Fruit fly (Drosophila melanogaster) whole organism, wandering third instar larva: ENCODE results near the gene intr.

Experiments used
- Abd-B ChIP-seq: fragments of >200 bp; optimal IDR thresholded peaks from 2 replicates; lab custom pipeline; 2017; ENCODE audit warnings: missing biosample characterization, missing genetic modification characterization
- CG32264 ChIP-seq: fragments of 200-800 bp; sonication (Bioruptor generic); optimal IDR thresholded peaks from 2 replicates; lab custom pipeline; 2016; ENCODE audit warnings: missing biosample characterization, missing genetic modification characterization
- CG9705 ChIP-seq: fragments of 200-800 bp; sonication (Bioruptor generic); optimal IDR thresholded peaks from 2 replicates; lab custom pipeline; 2018; ENCODE audit warnings: missing biosample characterization, mild to moderate bottlenecking, missing genetic modification characterization
- CrebA ChIP-seq: fragments of 200-800 bp; sonication (Bioruptor generic); optimal IDR thresholded peaks from 2 replicates; lab custom pipeline; 2016; ENCODE audit warnings: missing biosample characterization, mild to moderate bottlenecking, missing genetic modification characterization, borderline replicate concordance
- Dfd ChIP-seq: fragments of >200 bp; optimal IDR thresholded peaks from 2 replicates; lab custom pipeline; 2017; ENCODE audit warnings: missing biosample characterization, missing genetic modification characterization
- Dif ChIP-seq: fragments of 200-275, 200-300 bp; sonication (Bioruptor generic); optimal IDR thresholded peaks from 2 replicates; lab custom pipeline; 2018; ENCODE audit warnings: missing biosample characterization, missing genetic modification characterization; ENCODE audit not compliant: partially characterized antibody
- GATAd ChIP-seq: sonication (Bioruptor generic); optimal IDR thresholded peaks from 2 replicates; lab custom pipeline; 2016; ENCODE audit warnings: missing biosample characterization, missing genetic modification characterization
- HLH106 ChIP-seq: fragments of 200-800 bp; optimal IDR thresholded peaks from 3 replicates; lab custom pipeline; 2019; ENCODE audit warnings: missing biosample characterization, mild to moderate bottlenecking, missing genetic modification characterization, moderate library complexity
- Hnf4 ChIP-seq: fragments of 200-800 bp; sonication (Bioruptor generic); optimal IDR thresholded peaks from 2 replicates; lab custom pipeline; 2016; ENCODE audit warnings: missing biosample characterization, mild to moderate bottlenecking, missing genetic modification characterization
- Hr78 ChIP-seq: fragments of >200 bp; optimal IDR thresholded peaks from 2 replicates; lab custom pipeline; 2017; ENCODE audit warnings: missing biosample characterization, missing genetic modification characterization
- Hr83 ChIP-seq: fragments of 200-300 bp; sonication (Bioruptor generic); optimal IDR thresholded peaks from 2 replicates; lab custom pipeline; 2016; ENCODE audit warnings: missing biosample characterization, mild to moderate bottlenecking, missing genetic modification characterization, moderate library complexity; ENCODE audit not compliant: poor library complexity, severe bottlenecking
- Jra ChIP-seq: sonication (Bioruptor generic); optimal IDR thresholded peaks from 2 replicates; lab custom pipeline; 2016; ENCODE audit warnings: missing biosample characterization, missing genetic modification characterization
- Mio ChIP-seq: sonication (Bioruptor generic); optimal IDR thresholded peaks from 2 replicates; lab custom pipeline; 2016; ENCODE audit warnings: missing biosample characterization, missing genetic modification characterization
- Myc ChIP-seq: fragments of >200 bp; optimal IDR thresholded peaks from 2 replicates; lab custom pipeline; 2017
- N ChIP-seq: fragments of >200 bp; optimal IDR thresholded peaks from 2 replicates; lab custom pipeline; 2018; ENCODE audit warnings: missing biosample characterization, missing external identifiers, missing genetic modification characterization
- OdsH ChIP-seq: fragments of 200-800 bp; sonication (Bioruptor generic); optimal IDR thresholded peaks from 2 replicates; lab custom pipeline; 2016; ENCODE audit warnings: missing biosample characterization, mild to moderate bottlenecking, missing genetic modification characterization
- Rel ChIP-seq, 2 experiments: fragments of 200-800 bp; sonication (Bioruptor generic) in 1 of 2; optimal IDR thresholded peaks; 2 replicates in 1 of 2; 3 replicates in 1 of 2; lab custom pipeline; 2016 to 2019; ENCODE audit warnings: mild to moderate bottlenecking in 2 of 2, missing biosample characterization in 2 of 2, missing genetic modification characterization in 2 of 2, moderate library complexity in 1 of 2
- Sp1 ChIP-seq: fragments of 200-800 bp; sonication (Bioruptor generic); optimal IDR thresholded peaks from 3 replicates; lab custom pipeline; 2019; ENCODE audit warnings: missing biosample characterization, mild to moderate bottlenecking, missing genetic modification characterization, moderate library complexity
- Vsx2 ChIP-seq: fragments of 200-300, 225-300 bp; sonication (Bioruptor generic); optimal IDR thresholded peaks from 2 replicates; lab custom pipeline; 2018; ENCODE audit warnings: missing biosample characterization, missing genetic modification characterization; ENCODE audit not compliant: partially characterized antibody
- br ChIP-seq: fragments of 200-800 bp; sonication (Bioruptor generic); optimal IDR thresholded peaks from 2 replicates; lab custom pipeline; 2016; ENCODE audit warnings: missing biosample characterization, missing genetic modification characterization
- brk ChIP-seq: fragments of 200-800 bp; sonication (Bioruptor generic); optimal IDR thresholded peaks from 2 replicates; lab custom pipeline; 2016; ENCODE audit warnings: missing biosample characterization, mild to moderate bottlenecking, missing genetic modification characterization
- dl ChIP-seq, 2 experiments: fragments of 175-275, 200-275 bp in 1 of 2; fragments of 200-275 bp in 1 of 2; sonication (Bioruptor generic); optimal IDR thresholded peaks; lab custom pipeline; 2018; ENCODE audit warnings: mild to moderate bottlenecking in 2 of 2, missing biosample characterization in 2 of 2, missing genetic modification characterization in 2 of 2, moderate library complexity in 2 of 2; ENCODE audit not compliant: partially characterized antibody in 2 of 2, insufficient read depth in 1 of 2
- dmrt93B ChIP-seq: fragments of 200-800 bp; sonication (Bioruptor generic); optimal IDR thresholded peaks from 2 replicates; lab custom pipeline; 2018; ENCODE audit warnings: missing biosample characterization, mild to moderate bottlenecking, missing genetic modification characterization
- dsf ChIP-seq: sonication (Bioruptor generic); optimal IDR thresholded peaks from 2 replicates; lab custom pipeline; 2016; ENCODE audit warnings: missing biosample characterization, missing genetic modification characterization, borderline replicate concordance
- ey ChIP-seq: fragments of 200-800 bp; sonication (Bioruptor generic); optimal IDR thresholded peaks from 2 replicates; lab custom pipeline; 2016; ENCODE audit warnings: missing biosample characterization, missing genetic modification characterization
- foxo ChIP-seq, 2 experiments: fragments of 200-800 bp; sonication (Bioruptor generic); optimal IDR thresholded peaks; 2 replicates in 1 of 2; 3 replicates in 1 of 2; lab custom pipeline; 2016 to 2017; ENCODE audit warnings: missing biosample characterization in 2 of 2, missing genetic modification characterization in 2 of 2
- fru ChIP-seq: fragments of 200-800 bp; sonication (Bioruptor generic); optimal IDR thresholded peaks from 3 replicates; lab custom pipeline; 2016; ENCODE audit warnings: missing biosample characterization, mild to moderate bottlenecking, missing genetic modification characterization
- h ChIP-seq: fragments of 200-800 bp; sonication (Bioruptor generic); optimal IDR thresholded peaks from 3 replicates; lab custom pipeline; 2016; ENCODE audit warnings: missing biosample characterization, mild to moderate bottlenecking, missing genetic modification characterization
- jim ChIP-seq: fragments of 175-275, 200-325 bp; sonication (Bioruptor generic); optimal IDR thresholded peaks from 2 replicates; lab custom pipeline; 2016; ENCODE audit warnings: missing biosample characterization, mild to moderate bottlenecking, missing genetic modification characterization
- lola ChIP-seq: fragments of >200 bp; optimal IDR thresholded peaks from 2 replicates; lab custom pipeline; 2017; ENCODE audit warnings: missing biosample characterization, missing genetic modification characterization
- pan ChIP-seq: fragments of >200 bp; optimal IDR thresholded peaks from 2 replicates; lab custom pipeline; 2017
- psq ChIP-seq: fragments of 200-800 bp; sonication (Bioruptor generic); optimal IDR thresholded peaks from 3 replicates; lab custom pipeline; 2017; ENCODE audit warnings: missing biosample characterization, mild to moderate bottlenecking, missing genetic modification characterization, moderate library complexity
- rgr ChIP-seq: fragments of 200-800 bp; sonication (Bioruptor generic); optimal IDR thresholded peaks from 3 replicates; lab custom pipeline; 2016; ENCODE audit warnings: missing biosample characterization, mild to moderate bottlenecking, missing genetic modification characterization
- sage ChIP-seq: fragments of 200-800 bp; sonication (Bioruptor generic); optimal IDR thresholded peaks from 2 replicates; lab custom pipeline; 2016; ENCODE audit warnings: missing biosample characterization, mild to moderate bottlenecking, missing genetic modification characterization
- sv ChIP-seq: fragments of 200-800 bp; sonication (Bioruptor generic); optimal IDR thresholded peaks from 3 replicates; lab custom pipeline; 2016; ENCODE audit warnings: missing biosample characterization, missing genetic modification characterization
- tai ChIP-seq: sonication (Bioruptor generic); optimal IDR thresholded peaks from 2 replicates; lab custom pipeline; 2016; ENCODE audit warnings: missing biosample characterization, missing genetic modification characterization
- usp ChIP-seq: fragments of >200 bp; optimal IDR thresholded peaks from 2 replicates; lab custom pipeline; 2017; ENCODE audit warnings: missing biosample characterization, missing genetic modification characterization
- woc ChIP-seq: sonication (Bioruptor generic); optimal IDR thresholded peaks from 2 replicates; lab custom pipeline; 2016; ENCODE audit warnings: missing biosample characterization, mild to moderate bottlenecking, missing genetic modification characterization

Gene intr

dm6 chr3R:28831172-28831571 is 40.9 kb downstream of the intr start:
- no peak for TF ChIP-seq usp (GFP tag; lab: Kevin White, UChicago)
- TF ChIP-seq foxo (GFP tag; optimal IDR thresholded peaks at IDR 0.05; lab: Kevin White, UChicago) = peak in 1 of 2 experiments; percentile 21
- peak; percentile 52 for TF ChIP-seq h (GFP tag; lab: Kevin White, UChicago)
- TF ChIP-seq dsf (GFP tag; lab: Kevin White, UChicago) = no peak

- TF ChIP-seq Myc (lab: Kevin White, UChicago) (no peak), Vsx2 (GFP tag; lab: Kevin White, UChicago) (no peak), rgr (no peak), sv (peak; percentile 17), tai (GFP tag; lab: Kevin White, UChicago) (no peak), OdsH (GFP tag; lab: Kevin White, UChicago) (peak; percentile 43), Dif (no peak), brk (GFP tag; lab: Kevin White, UChicago) (no peak), GATAd (no peak), Dfd (GFP tag; lab: Kevin White, UChicago) (no peak), foxo (GFP tag; optimal IDR thresholded peaks at IDR 0.05; lab: Kevin White, UChicago) (peak in 1 of 2 experiments; percentile 55), HLH106 (tag; lab: Kevin White, UChicago) (peak; percentile 66), sage (GFP tag; lab: Kevin White, UChicago) (no peak), Hr83 (GFP tag; lab: Kevin White, UChicago) (peak; percentile 67), lola (GFP tag; lab: Kevin White, UChicago) (no peak), CG9705 (GFP tag; lab: Kevin White, UChicago) (peak; percentile 35), Sp1 (GFP tag; lab: Kevin White, UChicago) (no peak), Hr78 (no peak), Mio (GFP tag; lab: Kevin White, UChicago) (no peak), pan (no peak), Rel (GFP tag; optimal IDR thresholded peaks at IDR 0.05; lab: Kevin White, UChicago) (no peak), Rel (tag; optimal IDR thresholded peaks at IDR 0.05; lab: Kevin White, UChicago) (peak; percentile 76), CrebA (GFP tag; lab: Kevin White, UChicago) (no peak), jim (GFP tag; lab: Kevin White, UChicago) (no peak), br (no peak), dsf (GFP tag; lab: Kevin White, UChicago) (no peak), fru (GFP tag; lab: Kevin White, UChicago) (peak; percentile 38), ey (GFP tag; lab: Kevin White, UChicago) (peak; percentile 29), N (GFP tag; lab: Kevin White, UChicago) (no peak), woc (GFP tag; lab: Kevin White, UChicago) (no peak), psq (GFP tag; lab: Kevin White, UChicago) (peak; percentile 5), CG32264 (GFP tag; lab: Kevin White, UChicago) (peak; percentile 30), h (GFP tag; lab: Kevin White, UChicago) (no peak), dl (GFP tag; optimal IDR thresholded peaks at IDR 0.05; lab: Kevin White, UChicago; ENCODE audit: insufficient read depth in 1 of 2, partially characterized antibody in 2 of 2) (no peak), Jra (GFP tag; lab: Kevin White, UChicago) (no peak), Abd-B (GFP tag; lab: Kevin White, UChicago) (no peak), usp (GFP tag; lab: Kevin White, UChicago) (no peak), Hnf4 (GFP tag; lab: Kevin White, UChicago) (no peak), dmrt93B (GFP tag; lab: Kevin White, UChicago) (peak; percentile 62)
Observed at dm6 chr3R:28831626-28832267, 41.4 kb downstream of the intr start, which contains the start of gene WASp. TSS of gene WASp (minus strand) at chr3R:28832024.
